Worm (Caenorhabditis elegans) whole organism, young adult: ENCODE results near the gene T20D4.11.
"Not testable (repeated sequence)": the region's sequence is repeated elsewhere in the genome, so short reads cannot be mapped to it uniquely, and the experiment has no call there.

ENCODE experiments used
- F10E7.11 ChIP-seq: sonication (generic microtip); optimal IDR thresholded peaks from 2 replicates; lab custom pipeline; 2017; ENCODE audit warnings: mild to moderate bottlenecking, missing genetic modification characterization, moderate library complexity, missing compliant biosample characterization
- F57A8.1 ChIP-seq: fragments of 200-800 bp; sonication (Bioruptor generic); optimal IDR thresholded peaks from 2 replicates; lab custom pipeline; 2018; ENCODE audit warnings: mild to moderate bottlenecking, missing genetic modification characterization, moderate library complexity, missing compliant biosample characterization
- bed-2 ChIP-seq: fragments of 200-800 bp; sonication (Bioruptor generic); IDR thresholded peaks from 2 replicates; pipeline ENCODE4 v1.3.6; 2022; ENCODE audit warnings: missing genetic modification reagents, missing genetic modification characterization, missing compliant biosample characterization
- efl-1 ChIP-seq: fragments of 150-350 bp; optimal IDR thresholded peaks from 2 replicates; lab custom pipeline; 2014; ENCODE audit warnings: missing biosample characterization, missing genetic modification reagents, missing genetic modification characterization
- egrh-3 ChIP-seq: fragments of 200-800 bp; sonication (Bioruptor generic); IDR thresholded peaks from 2 replicates; pipeline ENCODE4 v1.3.6; 2022; ENCODE audit warnings: missing genetic modification reagents, missing genetic modification characterization, missing compliant biosample characterization
- let-607 ChIP-seq, 2 experiments: fragments of 200-800 bp in 1 of 2; sonication (Bioruptor generic) in 1 of 2; sonication (generic microtip) in 1 of 2; optimal IDR thresholded peaks; 2 replicates each; lab custom pipeline; 2016 to 2018; ENCODE audit warnings: mild to moderate bottlenecking in 2 of 2, missing compliant biosample characterization in 2 of 2, missing genetic modification characterization in 2 of 2, moderate library complexity in 2 of 2, missing genotype in 1 of 2
- mcd-1 ChIP-seq: fragments of 200-800 bp; sonication (Bioruptor generic); IDR thresholded peaks from 2 replicates; pipeline ENCODE4 v1.3.6; 2022; ENCODE audit warnings: missing genetic modification reagents, missing genetic modification characterization, missing compliant biosample characterization
- nhr-80 ChIP-seq: sonication (generic microtip); optimal IDR thresholded peaks from 2 replicates; lab custom pipeline; 2016; ENCODE audit warnings: missing genetic modification characterization, missing compliant biosample characterization
- snpc-1.3 ChIP-seq: sonication (generic microtip); optimal IDR thresholded peaks from 2 replicates; lab custom pipeline; 2017; ENCODE audit warnings: missing genetic modification characterization, mild to moderate bottlenecking, missing compliant biosample characterization, antibody characterized with exemption, moderate library complexity, missing genotype, missing genetic modification reagents; ENCODE audit not compliant: insufficient read depth
- snpc-3.4 ChIP-seq: sonication (generic microtip); optimal IDR thresholded peaks from 2 replicates; lab custom pipeline; 2017; ENCODE audit warnings: missing genetic modification characterization, mild to moderate bottlenecking, missing compliant biosample characterization, antibody characterized with exemption, moderate library complexity, missing genotype, missing genetic modification reagents
- sptf-2 ChIP-seq: fragments of 200-800 bp; sonication (Bioruptor generic); optimal IDR thresholded peaks from 2 replicates; lab custom pipeline; 2018; ENCODE audit warnings: mild to moderate bottlenecking, missing genetic modification characterization, missing compliant biosample characterization
- tbx-9 ChIP-seq: sonication (generic microtip); optimal IDR thresholded peaks from 2 replicates; lab custom pipeline; 2016; ENCODE audit warnings: borderline replicate concordance, missing genetic modification characterization, inconsistent platforms, missing compliant biosample characterization
- unc-62 ChIP-seq: fragments of 150-350 bp; optimal IDR thresholded peaks from 2 replicates; lab custom pipeline; 2014; ENCODE audit warnings: missing biosample characterization, missing genetic modification reagents, missing genetic modification characterization
- zim-3 ChIP-seq: sonication (generic microtip); optimal IDR thresholded peaks from 2 replicates; lab custom pipeline; 2017; ENCODE audit warnings: mild to moderate bottlenecking, missing genetic modification characterization, moderate library complexity, missing compliant biosample characterization

DNA sequence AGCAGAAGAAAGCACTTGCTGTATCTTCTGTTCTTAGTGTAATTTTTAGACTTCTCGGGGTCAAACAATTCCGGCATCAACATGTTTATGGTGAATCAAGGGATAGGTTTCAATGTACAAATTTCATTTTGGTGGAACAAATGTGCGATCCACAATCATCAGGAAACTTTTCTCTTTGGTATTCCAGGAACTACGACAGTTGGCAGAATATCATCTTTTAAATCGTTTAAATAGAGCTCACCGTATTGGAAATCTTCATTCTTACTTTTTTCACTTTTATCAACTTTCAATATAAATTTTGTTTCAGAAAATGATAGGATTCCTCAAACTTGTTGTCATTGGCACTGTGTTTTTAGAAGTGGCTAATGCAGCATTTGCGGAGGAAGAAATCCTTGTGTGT lies 1.7 kb upstream of the T20D4.11 start, which contains the start of gene T20D4.12:
- not testable (repeated sequence) for TF ChIP-seq let-607 (tag; optimal IDR thresholded peaks at IDR 0.05; lab: Kevin White, UChicago); snpc-3.4 (tag; lab: Kevin White, UChicago); sptf-2 (GFP tag; lab: Kevin White, UChicago); mcd-1 (GFP tag; lab: Robert Waterston, UW); zim-3 (tag; lab: Kevin White, UChicago); nhr-80 (tag; lab: Kevin White, UChicago); tbx-9 (tag; lab: Kevin White, UChicago); bed-2 (GFP tag; lab: Robert Waterston, UW); snpc-1.3; F57A8.1 (GFP tag; lab: Kevin White, UChicago); efl-1; unc-62 (GFP tag; lab: Kevin White, UChicago); egrh-3 (GFP tag; lab: Robert Waterston, UW); F10E7.11 (tag; lab: Kevin White, UChicago)
